Worm (Caenorhabditis elegans): Measurements from ENCODE around the gene C01G12.9.

Gene C01G12.9

DNA sequence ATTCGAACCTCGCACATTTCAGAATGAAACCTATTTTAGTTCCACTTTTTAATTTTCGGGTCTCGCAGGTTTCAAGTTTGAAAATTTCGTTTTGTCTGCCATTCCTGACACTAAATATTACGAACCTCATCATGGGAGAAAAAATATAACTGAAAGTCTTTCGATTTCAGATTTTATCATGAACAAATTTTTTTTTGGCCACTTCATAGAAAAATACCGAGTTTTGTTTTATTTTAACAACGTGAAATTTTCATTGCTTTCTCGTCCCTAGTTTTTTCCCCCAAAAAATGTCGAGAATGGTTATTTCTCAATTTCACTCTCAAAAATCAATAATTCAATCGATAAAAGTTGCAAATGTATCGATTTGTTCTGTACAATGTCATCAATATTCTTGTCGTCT is at the start of gene C01G12.9:
C01G12.9 (plus strand) TSS at position 301 of the 400 bp plus-strand sequence.
- no peak for TF ChIP-seq efl-1 (optimal IDR thresholded peaks at IDR 0.05)
- peak in 1 of 2 experiments; percentile 51 for TF ChIP-seq efl-1 (GFP tag; optimal IDR thresholded peaks at IDR 0.05 in 1 of 2)
- no peak for TF ChIP-seq mep-1 (tag; optimal IDR thresholded peaks at IDR 0.05)

ce11 chrII:14534000-14534399 is 44.8 kb upstream of the C01G12.9 start, which contains the start of gene C04H5.1:
Gene C04H5.1, plus strand, starts transcription at chrII:14534300.
- no peak for TF ChIP-seq nhr-19 (GFP tag; conservative IDR thresholded peaks at IDR 0.05)
- no peak for TF ChIP-seq lsy-2 (tag; optimal IDR thresholded peaks at IDR 0.05)
- TF ChIP-seq hlh-17 (GFP tag; optimal IDR thresholded peaks at IDR 0.05; ENCODE audit: borderline replicate concordance), result no peak
- no peak for TF ChIP-seq aha-1 (tag; optimal IDR thresholded peaks at IDR 0.05)
- TF ChIP-seq fkh-10 (GFP tag; optimal IDR thresholded peaks at IDR 0.05), result no peak
- no peak for TF ChIP-seq nhr-11 (tag; optimal IDR thresholded peaks at IDR 0.05)
- no peak for TF ChIP-seq Y116A8C.19 (tag; optimal IDR thresholded peaks at IDR 0.05; ENCODE audit: borderline replicate concordance)
- no peak for TF ChIP-seq unc-98 (GFP tag; IDR thresholded peaks at IDR 0.05)
- TF ChIP-seq nhr-47 (tag; optimal IDR thresholded peaks at IDR 0.05), result no peak
- no peak for TF ChIP-seq egl-27 (tag; optimal IDR thresholded peaks at IDR 0.05)
- TF ChIP-seq unc-86 (tag; optimal IDR thresholded peaks at IDR 0.05), result no peak
- no peak for TF ChIP-seq xbp-1 (tag; optimal IDR thresholded peaks at IDR 0.05)
- TF ChIP-seq snu-23 (GFP tag; optimal IDR thresholded peaks at IDR 0.05), result no peak
- no peak for TF ChIP-seq unc-62 (GFP tag; optimal IDR thresholded peaks at IDR 0.05)

DNA sequence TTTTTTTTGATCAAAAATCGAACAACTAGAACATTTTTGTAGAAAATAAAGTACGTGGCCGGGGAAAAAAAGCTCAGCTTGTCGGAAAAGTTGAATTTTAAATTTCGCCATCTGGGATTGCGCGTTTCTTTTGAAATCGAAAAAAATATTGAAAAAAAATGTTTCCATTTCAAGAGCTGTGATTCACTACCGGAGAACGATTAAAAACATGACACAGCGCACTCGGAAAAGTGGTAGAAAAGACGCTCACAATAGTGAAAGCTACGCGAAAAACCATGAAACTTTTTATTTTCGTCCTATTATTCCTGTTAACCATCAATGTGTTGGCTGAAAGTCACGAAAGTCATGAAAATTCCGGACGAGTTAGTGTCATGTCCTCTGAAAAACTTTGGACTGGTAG is 41.1 kb upstream of the C01G12.9 start, which contains the start of the genes clec-147 and C04H5.7:
clec-147 (minus strand) TSS at position 101 of the 400 bp plus-strand sequence.
C04H5.7 (plus strand) TSS at position 219 of the 400 bp plus-strand sequence.
- TF ChIP-seq pag-3 (tag; optimal IDR thresholded peaks at IDR 0.05; ENCODE audit: borderline replicate concordance, insufficient read depth) (no peak), egl-27 (tag; optimal IDR thresholded peaks at IDR 0.05) (no peak), efl-1 (optimal IDR thresholded peaks at IDR 0.05) (no peak), efl-1 (GFP tag; optimal IDR thresholded peaks at IDR 0.05 in 1 of 2) (peak in 1 of 2 experiments; percentile 51), mep-1 (tag; optimal IDR thresholded peaks at IDR 0.05) (no peak), ceh-90 (tag; optimal IDR thresholded peaks at IDR 0.05) (no peak), ceh-88 (GFP tag; IDR thresholded peaks at IDR 0.05) (no peak), nhr-12 (tag; optimal IDR thresholded peaks at IDR 0.05) (no peak), nhr-77 (tag; optimal IDR thresholded peaks at IDR 0.05) (no peak)

DNA sequence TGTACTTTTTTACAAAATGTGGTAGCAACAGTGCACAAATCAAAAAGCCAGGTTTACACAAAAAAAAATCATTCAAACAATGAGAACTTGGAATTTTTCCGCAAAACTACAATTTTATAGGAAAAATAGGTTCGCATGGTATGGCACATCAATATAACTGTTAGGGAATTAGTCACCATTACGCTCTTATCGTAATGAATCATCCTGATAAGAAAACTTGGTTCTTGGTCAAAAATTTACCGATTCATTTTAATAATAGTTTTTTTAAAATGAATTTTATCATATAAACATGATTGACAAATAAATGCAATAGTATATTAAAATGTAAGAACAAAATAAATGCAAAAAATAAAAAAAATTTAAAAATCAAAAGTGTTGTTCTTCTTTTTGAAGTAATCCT is 38.3 kb upstream of the C01G12.9 start:
- TF ChIP-seq elt-2 (tag; optimal IDR thresholded peaks at IDR 0.05), result peak; percentile 12
- no peak for TF ChIP-seq fos-1 (tag; optimal IDR thresholded peaks at IDR 0.05)

DNA sequence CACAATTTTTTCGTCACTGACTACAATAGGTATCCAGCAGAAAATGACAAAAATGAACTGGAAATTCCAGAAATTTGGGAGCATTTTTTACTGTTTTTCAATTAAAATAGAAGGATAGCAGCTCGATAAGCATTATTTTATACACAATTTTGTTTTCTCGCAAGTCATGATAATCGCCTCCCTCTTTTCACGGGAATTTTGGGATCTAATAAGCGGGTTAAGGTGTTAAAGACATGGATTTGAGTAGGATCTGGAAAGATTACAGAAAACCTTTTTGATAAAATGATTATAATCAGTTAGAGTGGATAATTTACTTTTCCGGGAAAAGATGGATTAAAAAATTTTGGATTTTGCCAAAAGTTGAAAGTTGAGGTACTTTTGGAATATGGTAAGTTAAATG is 30.1 kb upstream of the C01G12.9 start, which contains the start of gene gcy-29:
gcy-29 (minus strand) TSS at position 101 of the 400 bp plus-strand sequence.
- TF ChIP-seq egl-13 (tag; optimal IDR thresholded peaks at IDR 0.05) (peak; percentile 28), dsc-1 (tag; optimal IDR thresholded peaks at IDR 0.05) (peak; percentile 81), hlh-4 (tag; optimal IDR thresholded peaks at IDR 0.05) (no peak), fkh-4 (tag; optimal IDR thresholded peaks at IDR 0.05; ENCODE audit: borderline replicate concordance) (no peak)

ce11 chrII:14550613-14551012 is 28.2 kb upstream of the C01G12.9 start, which contains the start of gene nlp-41:
Gene nlp-41, plus strand, starts transcription at chrII:14550913.
- TF ChIP-seq zag-1 (tag; optimal IDR thresholded peaks at IDR 0.05) (no peak), jun-1 (tag; optimal IDR thresholded peaks at IDR 0.05) (no peak), nhr-84 (tag; optimal IDR thresholded peaks at IDR 0.05) (no peak), lir-3 (tag; optimal IDR thresholded peaks at IDR 0.05; ENCODE audit: poor library complexity) (no peak), lsy-2 (tag; optimal IDR thresholded peaks at IDR 0.05) (no peak), nhr-28 (tag; optimal IDR thresholded peaks at IDR 0.05) (no peak), rnt-1 (tag; optimal IDR thresholded peaks at IDR 0.05) (no peak), blmp-1 (tag; optimal IDR thresholded peaks at IDR 0.05) (no peak), fkh-8 (tag; optimal IDR thresholded peaks at IDR 0.05) (no peak), skn-1 (tag; optimal IDR thresholded peaks at IDR 0.05) (no peak), nhr-47 (tag; optimal IDR thresholded peaks at IDR 0.05) (no peak), sox-4 (tag; optimal IDR thresholded peaks at IDR 0.05) (no peak), hpl-2 (GFP tag; optimal IDR thresholded peaks at IDR 0.05) (no peak), sptf-1 (tag; optimal IDR thresholded peaks at IDR 0.05) (no peak), vab-15 (tag; optimal IDR thresholded peaks at IDR 0.05) (no peak)

Data from whole organism, L1 larva.